Worm (Caenorhabditis elegans) whole organism, early embryonic: ENCODE data around the gene C34E10.10.

Experiments used
- B0310.2 ChIP-seq: sonication (generic microtip); optimal IDR thresholded peaks from 2 replicates; lab custom pipeline; 2016; ENCODE audit warnings: mild to moderate bottlenecking, missing genetic modification characterization, missing compliant biosample characterization
- F13C5.2 ChIP-seq: sonication (generic microtip); optimal IDR thresholded peaks from 2 replicates; lab custom pipeline; 2017; ENCODE audit warnings: mild to moderate bottlenecking, missing genetic modification characterization, inconsistent platforms, missing compliant biosample characterization
- aly-1 ChIP-seq: sonication (generic microtip); optimal IDR thresholded peaks from 2 replicates; lab custom pipeline; 2016; ENCODE audit warnings: missing genetic modification characterization, missing compliant biosample characterization
- ama-1 ChIP-seq: fragments of 150-350 bp; optimal IDR thresholded peaks from 2 replicates; lab custom pipeline; 2014
- ceh-13 ChIP-seq: fragments of 200-800 bp; sonication (Bioruptor generic); optimal IDR thresholded peaks from 2 replicates; lab custom pipeline; 2018; ENCODE audit warnings: mild to moderate bottlenecking, missing genetic modification characterization, missing compliant biosample characterization
- ceh-36 ChIP-seq: sonication (generic microtip); optimal IDR thresholded peaks from 2 replicates; lab custom pipeline; 2016; ENCODE audit warnings: missing genetic modification characterization, inconsistent platforms, missing compliant biosample characterization
- ets-7 ChIP-seq: sonication (generic microtip); optimal IDR thresholded peaks from 2 replicates; lab custom pipeline; 2016; ENCODE audit warnings: missing genotype, missing genetic modification characterization, missing compliant biosample characterization
- flt-1 ChIP-seq: fragments of 200-800 bp; sonication (Bioruptor generic); IDR thresholded peaks from 2 replicates; pipeline ENCODE4 v1.3.6; 2022; ENCODE audit warnings: missing genetic modification characterization, missing compliant biosample characterization
- hmbx-1 ChIP-seq: sonication (generic microtip); optimal IDR thresholded peaks from 2 replicates; lab custom pipeline; 2016; ENCODE audit warnings: mild to moderate bottlenecking, missing genetic modification characterization, missing compliant biosample characterization
- hmg-4 ChIP-seq: fragments of 200-800 bp; sonication (Bioruptor generic); optimal IDR thresholded peaks from 2 replicates; lab custom pipeline; 2018; ENCODE audit warnings: mild to moderate bottlenecking, missing genetic modification characterization, missing compliant biosample characterization
- hnd-1 ChIP-seq: sonication (generic microtip); optimal IDR thresholded peaks from 2 replicates; lab custom pipeline; 2016; ENCODE audit warnings: missing genetic modification characterization, missing compliant biosample characterization
- pes-1 ChIP-seq: fragments of 200-800 bp; sonication (Bioruptor generic); IDR thresholded peaks from 2 replicates; pipeline ENCODE4 v1.3.6; 2022; ENCODE audit warnings: missing genetic modification reagents, missing genetic modification characterization, missing compliant biosample characterization
- scrt-1 ChIP-seq: fragments of 200-800 bp; sonication (Bioruptor generic); IDR thresholded peaks from 2 replicates; pipeline ENCODE4 v1.3.6; 2022; ENCODE audit warnings: missing genetic modification characterization, missing compliant biosample characterization
- sea-1 ChIP-seq: fragments of 200-800 bp; sonication (Bioruptor generic); conservative IDR thresholded peaks from 2 replicates; pipeline ENCODE4 v1.3.6; 2022; ENCODE audit warnings: missing genetic modification characterization, missing compliant biosample characterization
- tbx-11 ChIP-seq: fragments of 200-800 bp; sonication (Bioruptor generic); IDR thresholded peaks from 2 replicates; pipeline ENCODE4 v1.3.6; 2022; ENCODE audit warnings: missing genetic modification characterization, missing compliant biosample characterization
- tbx-37 ChIP-seq: fragments of 200-800 bp; sonication (Bioruptor generic); conservative IDR thresholded peaks from 2 replicates; pipeline ENCODE4 v1.3.6; 2022; ENCODE audit warnings: missing genetic modification reagents, missing genetic modification characterization, missing compliant biosample characterization
- tra-4 ChIP-seq: sonication (generic microtip); optimal IDR thresholded peaks from 2 replicates; lab custom pipeline; 2017; ENCODE audit warnings: missing genetic modification characterization, missing compliant biosample characterization

Gene C34E10.10

ce11 chrIII:5241854-5242253 lies 14.2 kb upstream of the C34E10.10 start:
- no peak for TF ChIP-seq sea-1 (GFP tag; lab: Robert Waterston, UW)
- TF ChIP-seq tbx-37 (GFP tag; lab: Robert Waterston, UW), result no peak
- no peak for TF ChIP-seq flt-1 (GFP tag; lab: Robert Waterston, UW)
- TF ChIP-seq ama-1 (lab: Kevin White, UChicago), result no peak
- TF ChIP-seq ceh-36 (tag; lab: Kevin White, UChicago), result no peak
- no peak for TF ChIP-seq F13C5.2

ce11 chrIII:5236104-5236503 lies 8.4 kb upstream of the C34E10.10 start, which contains the start of gene prx-10:
TSS of gene prx-10 (plus strand) at chrIII:5236404.
- no peak for TF ChIP-seq sea-1 (GFP tag; lab: Robert Waterston, UW)
- no peak for TF ChIP-seq ceh-13 (GFP tag; lab: Kevin White, UChicago)
- no peak for TF ChIP-seq hmbx-1 (tag; lab: Kevin White, UChicago)
- no peak for TF ChIP-seq hmg-4 (GFP tag; lab: Kevin White, UChicago)
- TF ChIP-seq hnd-1 (tag; lab: Kevin White, UChicago), result no peak
- no peak for TF ChIP-seq F13C5.2
- TF ChIP-seq tbx-11 (GFP tag; lab: Robert Waterston, UW), result no peak
- TF ChIP-seq ets-7 (tag; lab: Kevin White, UChicago), result no peak
- TF ChIP-seq ama-1 (lab: Kevin White, UChicago), result no peak
- TF ChIP-seq aly-1, result no peak
- no peak for TF ChIP-seq scrt-1 (GFP tag; lab: Robert Waterston, UW)
- TF ChIP-seq tbx-37 (GFP tag; lab: Robert Waterston, UW), result no peak
- TF ChIP-seq B0310.2 (tag; lab: Kevin White, UChicago), result no peak

- TF ChIP-seq ama-1 (lab: Kevin White, UChicago) (no peak), pes-1 (GFP tag; lab: Robert Waterston, UW) (no peak)
Measured at ce11 chrIII:5234312-5234711, 6.6 kb upstream of the C34E10.10 start, which contains the start of gene mrps-26. TSS of gene mrps-26 (plus strand) at chrIII:5234612.

ce11 chrIII:5233140-5233539 lies 5.5 kb upstream of the C34E10.10 start:
- TF ChIP-seq aly-1, result no peak
- no peak for TF ChIP-seq sea-1 (GFP tag; lab: Robert Waterston, UW)
- TF ChIP-seq tbx-37 (GFP tag; lab: Robert Waterston, UW), result no peak
- no peak for TF ChIP-seq ama-1 (lab: Kevin White, UChicago)
- TF ChIP-seq tra-4 (tag; lab: Kevin White, UChicago), result no peak
- TF ChIP-seq flt-1 (GFP tag; lab: Robert Waterston, UW), result no peak
- TF ChIP-seq hnd-1 (tag; lab: Kevin White, UChicago), result no peak
- TF ChIP-seq B0310.2 (tag; lab: Kevin White, UChicago), result no peak
- TF ChIP-seq ceh-36 (tag; lab: Kevin White, UChicago), result no peak
- TF ChIP-seq hmbx-1 (tag; lab: Kevin White, UChicago), result no peak
- TF ChIP-seq F13C5.2, result no peak

- TF ChIP-seq pes-1 (GFP tag; lab: Robert Waterston, UW), result no peak
- no peak for TF ChIP-seq ceh-13 (GFP tag; lab: Kevin White, UChicago)
- no peak for TF ChIP-seq hmbx-1 (tag; lab: Kevin White, UChicago)
- TF ChIP-seq scrt-1 (GFP tag; lab: Robert Waterston, UW), result no peak
- no peak for TF ChIP-seq F13C5.2
- TF ChIP-seq ceh-36 (tag; lab: Kevin White, UChicago), result no peak
- no peak for TF ChIP-seq B0310.2 (tag; lab: Kevin White, UChicago)
- no peak for TF ChIP-seq ets-7 (tag; lab: Kevin White, UChicago)
- no peak for TF ChIP-seq tbx-37 (GFP tag; lab: Robert Waterston, UW)
- TF ChIP-seq hnd-1 (tag; lab: Kevin White, UChicago), result no peak
- no peak for TF ChIP-seq sea-1 (GFP tag; lab: Robert Waterston, UW)
- TF ChIP-seq ama-1 (lab: Kevin White, UChicago), result no peak
- TF ChIP-seq flt-1 (GFP tag; lab: Robert Waterston, UW), result no peak
- TF ChIP-seq tra-4 (tag; lab: Kevin White, UChicago), result no peak
- TF ChIP-seq tbx-11 (GFP tag; lab: Robert Waterston, UW), result no peak
- TF ChIP-seq hmg-4 (GFP tag; lab: Kevin White, UChicago), result no peak
- no peak for TF ChIP-seq aly-1
Measured at ce11 chrIII:5230415-5230814, 2.7 kb upstream of the C34E10.10 start, which contains the start of gene prmt-5. TSS of gene prmt-5 (plus strand) at chrIII:5230555.

ce11 chrIII:5229511-5230250 lies 2.0 kb upstream of the C34E10.10 start:
- TF ChIP-seq hnd-1 (tag; lab: Kevin White, UChicago) (no peak), aly-1 (no peak), flt-1 (GFP tag; lab: Robert Waterston, UW) (no peak), tbx-11 (GFP tag; lab: Robert Waterston, UW) (no peak), sea-1 (GFP tag; lab: Robert Waterston, UW) (no peak), F13C5.2 (no peak), B0310.2 (tag; lab: Kevin White, UChicago) (no peak), tra-4 (tag; lab: Kevin White, UChicago) (no peak), hmbx-1 (tag; lab: Kevin White, UChicago) (no peak), ceh-36 (tag; lab: Kevin White, UChicago) (no peak), pes-1 (GFP tag; lab: Robert Waterston, UW) (no peak), ama-1 (lab: Kevin White, UChicago) (no peak), tbx-37 (GFP tag; lab: Robert Waterston, UW) (no peak)

- TF ChIP-seq F13C5.2, result no peak
- no peak for TF ChIP-seq sea-1 (GFP tag; lab: Robert Waterston, UW)
- no peak for TF ChIP-seq scrt-1 (GFP tag; lab: Robert Waterston, UW)
- no peak for TF ChIP-seq hmbx-1 (tag; lab: Kevin White, UChicago)
- no peak for TF ChIP-seq B0310.2 (tag; lab: Kevin White, UChicago)
- TF ChIP-seq hmg-4 (GFP tag; lab: Kevin White, UChicago), result no peak
- no peak for TF ChIP-seq tbx-11 (GFP tag; lab: Robert Waterston, UW)
- no peak for TF ChIP-seq ama-1 (lab: Kevin White, UChicago)
- TF ChIP-seq aly-1, result no peak
- TF ChIP-seq ceh-36 (tag; lab: Kevin White, UChicago), result no peak
- TF ChIP-seq pes-1 (GFP tag; lab: Robert Waterston, UW), result no peak
- no peak for TF ChIP-seq ets-7 (tag; lab: Kevin White, UChicago)
- TF ChIP-seq hnd-1 (tag; lab: Kevin White, UChicago), result no peak
- TF ChIP-seq flt-1 (GFP tag; lab: Robert Waterston, UW), result no peak
- TF ChIP-seq tra-4 (tag; lab: Kevin White, UChicago), result no peak
- no peak for TF ChIP-seq ceh-13 (GFP tag; lab: Kevin White, UChicago)
- no peak for TF ChIP-seq tbx-37 (GFP tag; lab: Robert Waterston, UW)
Measured at ce11 chrIII:5228839-5229238, 1.2 kb upstream of the C34E10.10 start.
